Fruit fly (Drosophila melanogaster): ENCODE data around the gene Cdk7.

- TF ChIP-seq CG13204 (GFP tag; optimal IDR thresholded peaks at IDR 0.05) (no peak), CG12605 (GFP tag; IDR thresholded peaks at IDR 0.05) (no peak), D1 (tag; optimal IDR thresholded peaks at IDR 0.05) (no peak), CG8301 (tag; optimal IDR thresholded peaks at IDR 0.05) (no peak), CG4496 (GFP tag; IDR thresholded peaks at IDR 0.05) (no peak), CG17806 (tag; optimal IDR thresholded peaks at IDR 0.05) (no peak), Snoo (tag; optimal IDR thresholded peaks at IDR 0.05) (no peak), Pif1B (GFP tag; optimal IDR thresholded peaks at IDR 0.05) (no peak)
These were observed 8.4 kb upstream of the Cdk7 start, which contains the start of the genes CG15930 and Sas10 for dm6 chrX:5317170-5317569.
